Worm (Caenorhabditis elegans): Measurements from ENCODE around the gene Y25C1A.6.

DNA sequence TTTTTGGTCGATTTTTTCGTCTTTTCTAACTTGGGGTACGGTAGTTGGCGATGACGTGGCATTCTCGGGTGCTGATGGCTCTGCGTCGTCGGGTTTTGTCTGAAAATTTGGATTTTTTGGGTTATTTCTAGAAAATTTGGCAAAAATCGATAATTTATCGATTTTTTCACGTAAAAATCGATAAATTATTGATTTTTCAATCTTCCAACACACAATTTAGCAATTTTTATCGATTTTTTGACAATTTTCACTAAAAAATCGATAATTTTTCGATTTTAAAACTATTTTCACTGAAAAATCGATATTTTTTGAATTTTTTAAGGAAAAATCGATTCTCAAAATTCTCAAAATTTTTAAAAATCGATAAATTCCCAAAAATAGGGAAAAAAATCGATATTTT is 2.0 kb downstream of the Y25C1A.6 start:
- no peak for TF ChIP-seq F49E8.2 (tag; optimal IDR thresholded peaks at IDR 0.05; ENCODE audit: borderline replicate concordance)
- no peak for TF ChIP-seq nhr-76 (tag; optimal IDR thresholded peaks at IDR 0.05)
- no peak for TF ChIP-seq Y75B8A.6 (GFP tag; IDR thresholded peaks at IDR 0.05)
